Worm (Caenorhabditis elegans): Measurements from ENCODE around the gene clec-122.
A peak's percentile ranks its signal among the peaks of the same experiment; 100 is the strongest.
"Not testable (repeated sequence)": the region's sequence is repeated elsewhere in the genome, so short reads cannot be mapped to it uniquely, and the experiment has no call there.

clec-122 gene

ce11 chrII:3113289-3113688, 7.4 kb downstream of the clec-122 start:
- no peak for TF ChIP-seq lin-39 (tag; optimal IDR thresholded peaks at IDR 0.05)
- TF ChIP-seq snpc-4 (tag; optimal IDR thresholded peaks at IDR 0.05): peak; percentile 32

ce11 chrII:3113934-3114333, 8.1 kb downstream of the clec-122 start, which contains the start of gene clec-123:
Gene clec-123 (plus strand): TSS chrII:3114234.
- TF ChIP-seq egl-5 (tag; optimal IDR thresholded peaks at IDR 0.05) (no peak), pha-4 (tag; optimal IDR thresholded peaks at IDR 0.05) (no peak), mdl-1 (tag; optimal IDR thresholded peaks at IDR 0.05) (no peak), nhr-11 (tag; optimal IDR thresholded peaks at IDR 0.05) (no peak), ztf-11 (tag; optimal IDR thresholded peaks at IDR 0.05) (no peak), nhr-67 (tag; optimal IDR thresholded peaks at IDR 0.05) (no peak), nhr-237 (tag; optimal IDR thresholded peaks at IDR 0.05) (no peak), mml-1 (tag; optimal IDR thresholded peaks at IDR 0.05) (no peak), egl-27 (tag; optimal IDR thresholded peaks at IDR 0.05) (no peak)

- TF ChIP-seq nhr-28 (tag; optimal IDR thresholded peaks at IDR 0.05) (no peak), nhr-67 (tag; optimal IDR thresholded peaks at IDR 0.05) (no peak), lin-15B (tag; optimal IDR thresholded peaks at IDR 0.05) (no peak), mdl-1 (tag; optimal IDR thresholded peaks at IDR 0.05) (no peak), egl-27 (tag; optimal IDR thresholded peaks at IDR 0.05) (no peak), nhr-76 (tag; optimal IDR thresholded peaks at IDR 0.05) (no peak), ztf-11 (tag; optimal IDR thresholded peaks at IDR 0.05) (no peak), ztf-4 (tag; optimal IDR thresholded peaks at IDR 0.05) (no peak), ZK546.5 (tag; optimal IDR thresholded peaks at IDR 0.05) (no peak)
Measured at ce11 chrII:3117471-3117870, 11.6 kb downstream of the clec-122 start, which contains the start of gene T10D4.7. Gene T10D4.7 (plus strand): TSS chrII:3117771.

- TF ChIP-seq lin-15B (tag; optimal IDR thresholded peaks at IDR 0.05): peak; percentile 7
- no peak for TF ChIP-seq mml-1 (tag; optimal IDR thresholded peaks at IDR 0.05)
- no peak for TF ChIP-seq nhr-23 (tag; optimal IDR thresholded peaks at IDR 0.05)
- peak; percentile 8 for TF ChIP-seq lin-39 (tag; optimal IDR thresholded peaks at IDR 0.05)
- peak; percentile 84 for TF ChIP-seq hmg-11 (tag; optimal IDR thresholded peaks at IDR 0.05)
- TF ChIP-seq daf-12 (tag; optimal IDR thresholded peaks at IDR 0.05): no peak
- no peak for TF ChIP-seq ZK546.5 (tag; optimal IDR thresholded peaks at IDR 0.05)
- peak; percentile 56 for TF ChIP-seq pha-4 (tag; optimal IDR thresholded peaks at IDR 0.05)
- no peak for TF ChIP-seq nhr-77 (tag; optimal IDR thresholded peaks at IDR 0.05)
Measured at ce11 chrII:3118907-3119382, 13.1 kb downstream of the clec-122 start, which contains the start of gene T10D4.6. Gene T10D4.6 (plus strand): TSS chrII:3119332.

ce11 chrII:3123206-3123605, 17.3 kb downstream of the clec-122 start, which contains the start of gene srh-71:
Gene srh-71 (plus strand): TSS chrII:3123506.
- TF ChIP-seq lin-39 (tag; optimal IDR thresholded peaks at IDR 0.05) (no peak), nhr-28 (tag; optimal IDR thresholded peaks at IDR 0.05) (no peak), nhr-76 (tag; optimal IDR thresholded peaks at IDR 0.05) (no peak), pqm-1 (tag; optimal IDR thresholded peaks at IDR 0.05) (no peak), ceh-82 (tag; optimal IDR thresholded peaks at IDR 0.05) (no peak), fkh-10 (GFP tag; optimal IDR thresholded peaks at IDR 0.05) (no peak), daf-12 (tag; optimal IDR thresholded peaks at IDR 0.05) (no peak), nhr-11 (tag; optimal IDR thresholded peaks at IDR 0.05) (no peak), tbx-2 (tag; optimal IDR thresholded peaks at IDR 0.05) (no peak), unc-39 (tag; optimal IDR thresholded peaks at IDR 0.05) (no peak), egl-5 (tag; optimal IDR thresholded peaks at IDR 0.05) (no peak), zag-1 (tag; optimal IDR thresholded peaks at IDR 0.05) (no peak)

ce11 chrII:3126341-3126740, 20.5 kb downstream of the clec-122 start, which contains the start of gene ins-19:
Gene ins-19 (minus strand): TSS chrII:3126441.
- TF ChIP-seq ZK546.5 (tag; optimal IDR thresholded peaks at IDR 0.05) (no peak), nhr-43 (tag; optimal IDR thresholded peaks at IDR 0.05; ENCODE audit: poor library complexity, severe bottlenecking) (no peak), fos-1 (tag; optimal IDR thresholded peaks at IDR 0.05) (no peak)

- TF ChIP-seq ztf-11 (tag; optimal IDR thresholded peaks at IDR 0.05); sea-2 (GFP tag; optimal IDR thresholded peaks at IDR 0.05); nhr-25 (tag; optimal IDR thresholded peaks at IDR 0.05): not testable (repeated sequence)
Measured at ce11 chrII:3126741-3127140, 20.9 kb downstream of the clec-122 start, which contains the start of gene ins-31. Gene ins-31 (plus strand): TSS chrII:3127041.
